Fruit fly (Drosophila melanogaster): Measurements from ENCODE around the gene Acbp5.

Gene Acbp5

dm6 chr3L:8765493-8765892 lies 22.9 kb downstream of the Acbp5 start (continued):
- TF ChIP-seq ttk (GFP tag; IDR thresholded peaks at IDR 0.05) (peak; percentile 62), CG9876 (GFP tag; optimal IDR thresholded peaks at IDR 0.05) (no peak), ssp (GFP tag; IDR thresholded peaks at IDR 0.05) (no peak), fd96Cb (tag; optimal IDR thresholded peaks at IDR 0.05) (no peak), jigr1 (GFP tag; IDR thresholded peaks at IDR 0.05) (peak; percentile 5; the same call in 1 of the 3 replicates), CG11695 (GFP tag; IDR thresholded peaks at IDR 0.05) (no peak; the same call in 2 of the 3 replicates), CG10462 (GFP tag; optimal IDR thresholded peaks at IDR 0.05) (no peak), fd102C (GFP tag; optimal IDR thresholded peaks at IDR 0.05) (no peak), az2 (GFP tag; optimal IDR thresholded peaks at IDR 0.05) (no peak), CG1024 (GFP tag; IDR thresholded peaks at IDR 0.05) (peak; percentile 62), GATAe (GFP tag; conservative IDR thresholded peaks at IDR 0.05) (no peak), CG32772 (GFP tag; IDR thresholded peaks at IDR 0.05) (peak; percentile 53), kay (GFP tag; optimal IDR thresholded peaks at IDR 0.05) (no peak), HLH4C (GFP tag; IDR thresholded peaks at IDR 0.05; ENCODE audit: partially characterized antibody) (no peak), ham (GFP tag; IDR thresholded peaks at IDR 0.05) (no peak), lilli (GFP tag; optimal IDR thresholded peaks at IDR 0.05) (no peak), CrebB (tag; optimal IDR thresholded peaks at IDR 0.05) (no peak), gfzf (GFP tag; optimal IDR thresholded peaks at IDR 0.05) (no peak), CG6765 (GFP tag; optimal IDR thresholded peaks at IDR 0.05) (no peak), CG18011 (GFP tag; optimal IDR thresholded peaks at IDR 0.05) (no peak), Neu2 (GFP tag; optimal IDR thresholded peaks at IDR 0.05; ENCODE audit: borderline replicate concordance) (no peak), mld (GFP tag; IDR thresholded peaks at IDR 0.05; ENCODE audit: partially characterized antibody) (no peak), CG2678 (tag; optimal IDR thresholded peaks at IDR 0.05) (no peak), sc (optimal IDR thresholded peaks at IDR 0.05) (no peak), sc (GFP tag; optimal IDR thresholded peaks at IDR 0.05) (no peak), pho (GFP tag; optimal IDR thresholded peaks at IDR 0.05) (no peak), ato (GFP tag; IDR thresholded peaks at IDR 0.05; ENCODE audit: partially characterized antibody) (no peak), CG17568 (GFP tag; optimal IDR thresholded peaks at IDR 0.05) (no peak), CG6689 (GFP tag; IDR thresholded peaks at IDR 0.05) (no peak; the same call in 1 of the 2 replicates), Awh (GFP tag; IDR thresholded peaks at IDR 0.05) (peak; percentile 70), CG33213 (GFP tag; optimal IDR thresholded peaks at IDR 0.05) (no peak), CG3838 (GFP tag; optimal IDR thresholded peaks at IDR 0.05) (no peak), Spps (tag; optimal IDR thresholded peaks at IDR 0.05) (peak; percentile 58), pum (GFP tag; optimal IDR thresholded peaks at IDR 0.05) (no peak), ab (GFP tag; optimal IDR thresholded peaks at IDR 0.05) (no peak), CG15011 (GFP tag; optimal IDR thresholded peaks at IDR 0.05) (no peak), CG18764 (GFP tag; optimal IDR thresholded peaks at IDR 0.05) (no peak), hbn (GFP tag; IDR thresholded peaks at IDR 0.05; ENCODE audit: partially characterized antibody) (no peak), gcm (GFP tag; optimal IDR thresholded peaks at IDR 0.05) (no peak), eyg (GFP tag; optimal IDR thresholded peaks at IDR 0.05) (no peak), CG4820 (GFP tag; optimal IDR thresholded peaks at IDR 0.05) (no peak), CG3847 (GFP tag; IDR thresholded peaks at IDR 0.05) (no peak), NC2β (GFP tag; optimal IDR thresholded peaks at IDR 0.05) (no peak), fd64A (GFP tag; optimal IDR thresholded peaks at IDR 0.05) (no peak), CG13894 (tag; optimal IDR thresholded peaks at IDR 0.05) (no peak), Gug (GFP tag; IDR thresholded peaks at IDR 0.05) (no peak), CG34422 (GFP tag; IDR thresholded peaks at IDR 0.05) (no peak; the same call in 1 of the 3 replicates), CG10565 (GFP tag; optimal IDR thresholded peaks at IDR 0.05) (no peak), CG12155 (GFP tag; optimal IDR thresholded peaks at IDR 0.05) (no peak), Fer2 (tag; optimal IDR thresholded peaks at IDR 0.05) (no peak), CG10321 (GFP tag; IDR thresholded peaks at IDR 0.05) (no peak), CG8359 (GFP tag; optimal IDR thresholded peaks at IDR 0.05; ENCODE audit: borderline replicate concordance) (no peak)

Data from whole organism, embryonic.